Fruit fly (Drosophila melanogaster) whole organism, pupa: ENCODE results near the gene CG3149.

Experiments used
- CG14655 ChIP-seq: fragments of 200-800 bp; sonication (Bioruptor generic); optimal IDR thresholded peaks from 3 replicates; lab custom pipeline; 2017; ENCODE audit warnings: mild to moderate bottlenecking, missing biosample characterization, missing genetic modification reagents, missing genetic modification characterization
- CG32121 ChIP-seq: fragments of 200-800 bp; sonication (Bioruptor generic); IDR thresholded peaks from 2 replicates; pipeline ENCODE4 v1.3.6; 2022; ENCODE audit warnings: missing biosample characterization, missing genetic modification characterization
- CG8159 ChIP-seq: fragments of 200-800 bp; sonication (Bioruptor generic); optimal IDR thresholded peaks from 3 replicates; lab custom pipeline; 2018; ENCODE audit warnings: missing biosample characterization, mild to moderate bottlenecking, missing genetic modification characterization, moderate library complexity
- Pif1A ChIP-seq: fragments of 200-800 bp; sonication (Bioruptor generic); optimal IDR thresholded peaks from 3 replicates; lab custom pipeline; 2016; ENCODE audit warnings: missing biosample characterization, missing genetic modification characterization
- fd96Ca ChIP-seq: fragments of 200-800 bp; sonication (Bioruptor generic); IDR thresholded peaks from 3 replicates; pipeline ENCODE4 v1.3.6; 2022; ENCODE audit warnings: missing biosample characterization, missing genetic modification characterization

dm6 chrX:5744277-5744846 is 49.4 kb upstream of the CG3149 start:
- no peak for TF ChIP-seq fd96Ca (GFP tag; lab: Robert Waterston, UW)
- TF ChIP-seq CG32121 (GFP tag; lab: Robert Waterston, UW) = no peak
- TF ChIP-seq CG14655 (GFP tag; lab: Kevin White, UChicago) = no peak
- no peak for TF ChIP-seq Pif1A (GFP tag; lab: Kevin White, UChicago)
- no peak for TF ChIP-seq CG8159
